Fruit fly (Drosophila melanogaster) whole organism: Measurements from ENCODE around the gene Trxr1.

Experiments
- CG8478 ChIP-seq: fragments of >200 bp; optimal IDR thresholded peaks from 2 replicates; lab custom pipeline; 2018; ENCODE audit warnings: inconsistent platforms
- Dll ChIP-seq: fragments of >200 bp; optimal IDR thresholded peaks from 2 replicates; lab custom pipeline; 2017
- pan ChIP-seq: fragments of >200 bp; optimal IDR thresholded peaks from 2 replicates; lab custom pipeline; 2017
- psq ChIP-seq: fragments of >200 bp; optimal IDR thresholded peaks from 2 replicates; lab custom pipeline; 2017
- usp ChIP-seq: fragments of >200 bp; optimal IDR thresholded peaks from 2 replicates; lab custom pipeline; 2017; ENCODE audit warnings: missing biosample characterization, missing genetic modification characterization, mixed read lengths

DNA sequence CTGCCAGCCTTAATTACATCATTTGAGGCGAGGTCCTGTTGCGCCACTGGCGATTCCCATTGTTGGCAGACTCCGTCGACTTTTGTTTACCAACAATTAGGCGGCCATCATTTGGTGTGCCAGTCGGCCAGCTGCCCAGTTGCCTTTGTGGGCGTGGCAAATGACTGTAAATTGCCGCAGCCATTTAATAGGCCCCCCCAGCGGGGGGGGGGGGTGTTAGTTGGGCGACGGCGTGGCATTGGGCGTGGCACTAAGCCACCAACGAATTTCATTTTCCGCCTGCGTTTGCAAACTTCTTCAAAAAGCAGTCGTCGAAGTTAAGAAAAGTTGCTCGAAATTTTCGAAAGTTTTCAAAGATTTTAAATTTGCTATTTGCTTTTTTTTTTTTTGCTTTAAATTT, 44.5 kb downstream of the Trxr1 start:
- TF ChIP-seq CG8478 (lab: Kevin White, UChicago) (no peak), pan (lab: Kevin White, UChicago) (no peak), psq (lab: Kevin White, UChicago) (no peak), usp (GFP tag; lab: Kevin White, UChicago) (no peak), Dll (lab: Kevin White, UChicago) (no peak)
